Fruit fly (Drosophila melanogaster) whole organism, embryonic: ENCODE data around the gene Wdr92.

Experiments
- Atf6 ChIP-seq: fragments of 200-800 bp; sonication (Bioruptor generic); IDR thresholded peaks from 2 replicates; pipeline ENCODE4 v1.3.6; 2022; ENCODE audit warnings: missing biosample characterization, missing genetic modification characterization
- BtbVII ChIP-seq: fragments of 200-800 bp; sonication (Bioruptor generic); optimal IDR thresholded peaks from 3 replicates; lab custom pipeline; 2017; ENCODE audit warnings: missing biosample characterization, mild to moderate bottlenecking, missing genetic modification characterization
- CG1024 ChIP-seq: fragments of 200-800 bp; sonication (Bioruptor generic); IDR thresholded peaks from 2 replicates; pipeline ENCODE4 v1.3.6; 2022; ENCODE audit warnings: missing biosample characterization, missing genetic modification characterization
- CG11085 ChIP-seq: fragments of 200-800 bp; sonication (Bioruptor generic); IDR thresholded peaks from 2 replicates; pipeline ENCODE4 v1.3.6; 2022; ENCODE audit warnings: missing biosample characterization, missing genetic modification characterization
- CG12299 ChIP-seq: fragments of 200-800 bp; sonication (Bioruptor generic); optimal IDR thresholded peaks from 2 replicates; lab custom pipeline; 2018; ENCODE audit warnings: missing biosample characterization, mild to moderate bottlenecking, missing genetic modification characterization
- CG14441 ChIP-seq: fragments of 200-800 bp; sonication (Bioruptor generic); IDR thresholded peaks from 2 replicates; pipeline ENCODE4 v1.3.6; 2022; ENCODE audit warnings: missing biosample characterization, missing genetic modification characterization
- CG17328 ChIP-seq: fragments of 200-800 bp; sonication (Bioruptor generic); IDR thresholded peaks from 2 replicates; pipeline ENCODE4 v1.3.6; 2022; ENCODE audit warnings: missing biosample characterization, missing genetic modification characterization
- CG2120 ChIP-seq: fragments of 200-800 bp; sonication (Bioruptor generic); optimal IDR thresholded peaks from 3 replicates; lab custom pipeline; 2016; ENCODE audit warnings: missing biosample characterization, missing genetic modification characterization
- CG3281 ChIP-seq: fragments of 200-800 bp; sonication (Bioruptor generic); optimal IDR thresholded peaks from 3 replicates; lab custom pipeline; 2017; ENCODE audit warnings: missing biosample characterization, mild to moderate bottlenecking, missing genetic modification characterization
- CG34376 ChIP-seq: fragments of 200-800 bp; sonication (Bioruptor generic); optimal IDR thresholded peaks from 2 replicates; lab custom pipeline; 2018; ENCODE audit warnings: missing biosample characterization, mild to moderate bottlenecking, missing genetic modification characterization
- CG6175 ChIP-seq: fragments of 200-800 bp; sonication (Bioruptor generic); IDR thresholded peaks from 3 replicates; pipeline ENCODE4 v1.3.6; 2022; ENCODE audit warnings: missing biosample characterization, missing genetic modification characterization
- CG8290 ChIP-seq, 3 experiments: fragments of 200-800 bp; sonication (Bioruptor generic); optimal IDR thresholded peaks; 2 replicates each; lab custom pipeline; 2016 to 2019; ENCODE audit warnings: missing biosample characterization in 3 of 3, missing genetic modification characterization in 3 of 3, mild to moderate bottlenecking in 2 of 3, moderate library complexity in 1 of 3
- CG8944 ChIP-seq: fragments of 200-800 bp; sonication (Bioruptor generic); optimal IDR thresholded peaks from 3 replicates; lab custom pipeline; 2016; ENCODE audit warnings: missing biosample characterization, missing genetic modification characterization
- Eip74EF ChIP-seq, 2 experiments: fragments of 200-800 bp in 1 of 2; fragments of >200 bp in 1 of 2; sonication (Bioruptor generic) in 1 of 2; optimal IDR thresholded peaks; 2 replicates each; lab custom pipeline; 2017 to 2019; ENCODE audit warnings: missing biosample characterization in 2 of 2, missing genetic modification characterization in 2 of 2, mild to moderate bottlenecking in 1 of 2, moderate library complexity in 1 of 2
- Ets65A ChIP-seq: fragments of 200-800 bp; sonication (Bioruptor generic); peaks from one replicate; lab custom pipeline; 2016; ENCODE audit warnings: missing biosample characterization, missing genetic modification characterization
- Hmr ChIP-seq: fragments of 200-800 bp; sonication (Bioruptor generic); optimal IDR thresholded peaks from 3 replicates; lab custom pipeline; 2017; ENCODE audit warnings: mild to moderate bottlenecking, missing biosample characterization, missing genetic modification reagents, missing genetic modification characterization
- Lim3 ChIP-seq: fragments of 200-800 bp; sonication (Bioruptor generic); IDR thresholded peaks from 2 replicates; pipeline ENCODE4 v1.3.6; 2022; ENCODE audit warnings: missing biosample characterization, missing genetic modification characterization
- Med ChIP-seq: fragments of 200-800 bp; sonication (Bioruptor generic); peaks from one replicate; lab custom pipeline; 2016; ENCODE audit warnings: missing biosample characterization, missing genetic modification characterization, mild to moderate bottlenecking, inconsistent platforms, moderate library complexity
- Neu2 ChIP-seq: fragments of 200-800 bp; sonication (Bioruptor generic); optimal IDR thresholded peaks from 3 replicates; lab custom pipeline; 2016; ENCODE audit warnings: missing biosample characterization, missing genetic modification characterization, borderline replicate concordance
- Pdp1 ChIP-seq, 2 experiments: fragments of 200-800 bp; sonication (Bioruptor generic); optimal IDR thresholded peaks; 3 replicates each; lab custom pipeline; 2016; ENCODE audit warnings: missing biosample characterization in 2 of 2, missing genetic modification characterization in 2 of 2, mild to moderate bottlenecking in 1 of 2, moderate library complexity in 1 of 2
- Spps ChIP-seq: fragments of 200-800 bp; sonication (Bioruptor generic); optimal IDR thresholded peaks from 2 replicates; lab custom pipeline; 2018; ENCODE audit warnings: missing biosample characterization, mild to moderate bottlenecking, missing genetic modification characterization
- TFAM ChIP-seq: fragments of 200-800 bp; sonication (Bioruptor generic); optimal IDR thresholded peaks from 2 replicates; lab custom pipeline; 2017; ENCODE audit warnings: missing biosample characterization, missing genetic modification characterization, inconsistent platforms
- YL-1 ChIP-seq: fragments of 200-800 bp; sonication (Bioruptor generic); optimal IDR thresholded peaks from 3 replicates; lab custom pipeline; 2017; ENCODE audit warnings: missing biosample characterization, mild to moderate bottlenecking, missing genetic modification characterization
- ase ChIP-seq: fragments of 200-800 bp; sonication (Bioruptor generic); IDR thresholded peaks from 3 replicates; pipeline ENCODE4 v1.3.6; 2022; ENCODE audit warnings: missing biosample characterization, missing genetic modification characterization
- bab2 ChIP-seq: fragments of 200-800 bp; sonication (Bioruptor generic); optimal IDR thresholded peaks from 2 replicates; lab custom pipeline; 2016; ENCODE audit warnings: missing biosample characterization, missing genetic modification characterization
- caup ChIP-seq: fragments of 200-800 bp; sonication (Bioruptor generic); optimal IDR thresholded peaks from 3 replicates; lab custom pipeline; 2017; ENCODE audit warnings: missing biosample characterization, mild to moderate bottlenecking, missing genetic modification characterization, moderate library complexity; ENCODE audit not compliant: severe bottlenecking
- cg ChIP-seq: fragments of 200-800 bp; sonication (Bioruptor generic); optimal IDR thresholded peaks from 3 replicates; lab custom pipeline; 2019; ENCODE audit warnings: missing biosample characterization, mild to moderate bottlenecking, missing genetic modification characterization, moderate library complexity
- chinmo ChIP-seq: fragments of 200-800 bp; sonication (Bioruptor generic); IDR thresholded peaks from 4 replicates; pipeline ENCODE4 v1.3.6; 2022; ENCODE audit warnings: missing biosample characterization, missing genetic modification characterization; ENCODE audit not compliant: partially characterized antibody
- cwo ChIP-seq: fragments of 200-800 bp; sonication (Bioruptor generic); optimal IDR thresholded peaks from 3 replicates; lab custom pipeline; 2017; ENCODE audit warnings: missing biosample characterization, missing genetic modification characterization, mild to moderate bottlenecking, moderate library complexity, missing genetic modification reagents
- dmrt99B ChIP-seq: fragments of 200-800 bp; sonication (Bioruptor generic); optimal IDR thresholded peaks from 2 replicates; lab custom pipeline; 2018; ENCODE audit warnings: missing biosample characterization, mild to moderate bottlenecking, missing genetic modification characterization, moderate library complexity
- eve ChIP-seq, 2 experiments: fragments of >200 bp; optimal IDR thresholded peaks; 2 replicates each; lab custom pipeline; 2017; ENCODE audit warnings: missing biosample characterization in 2 of 2, missing genetic modification characterization in 2 of 2
- exex ChIP-seq: fragments of 200-800 bp; sonication (Bioruptor generic); optimal IDR thresholded peaks from 4 replicates; lab custom pipeline; 2018; ENCODE audit warnings: missing biosample characterization, mild to moderate bottlenecking, missing genetic modification characterization, moderate library complexity
- ftz-f1 ChIP-seq: fragments of 200-800 bp; sonication (Bioruptor generic); optimal IDR thresholded peaks from 2 replicates; lab custom pipeline; 2016; ENCODE audit warnings: missing biosample characterization, missing genetic modification characterization
- ken ChIP-seq: fragments of 200-800 bp; sonication (Bioruptor generic); IDR thresholded peaks from 3 replicates; pipeline ENCODE4 v1.3.6; 2022; ENCODE audit warnings: missing biosample characterization, missing genetic modification characterization
- kni ChIP-seq: fragments of 200-800 bp; sonication (Bioruptor generic); optimal IDR thresholded peaks from 3 replicates; lab custom pipeline; 2017; ENCODE audit warnings: mild to moderate bottlenecking, missing biosample characterization, missing genetic modification reagents, missing genetic modification characterization
- lab ChIP-seq: fragments of 200-800 bp; sonication (Bioruptor generic); optimal IDR thresholded peaks from 3 replicates; lab custom pipeline; 2017; ENCODE audit warnings: missing biosample characterization, missing genetic modification characterization, mild to moderate bottlenecking, moderate library complexity, missing genetic modification reagents
- luna ChIP-seq: fragments of 200-800 bp; sonication (Bioruptor generic); optimal IDR thresholded peaks from 2 replicates; lab custom pipeline; 2016; ENCODE audit warnings: missing biosample characterization, missing genetic modification characterization
- pho ChIP-seq: fragments of 200-800 bp; sonication (Bioruptor generic); optimal IDR thresholded peaks from 2 replicates; lab custom pipeline; 2016; ENCODE audit warnings: missing biosample characterization, missing genetic modification characterization
- psq ChIP-seq: fragments of 200-800 bp; sonication (Bioruptor generic); optimal IDR thresholded peaks from 2 replicates; lab custom pipeline; 2017; ENCODE audit warnings: missing biosample characterization, missing genetic modification characterization
- schlank ChIP-seq: fragments of 200-800 bp; sonication (Bioruptor generic); optimal IDR thresholded peaks from 2 replicates; lab custom pipeline; 2018; ENCODE audit warnings: missing biosample characterization, mild to moderate bottlenecking, missing genetic modification characterization
- sd ChIP-seq: fragments of 200-800 bp; sonication (Bioruptor generic); optimal IDR thresholded peaks from 3 replicates; lab custom pipeline; 2018; ENCODE audit warnings: missing biosample characterization, mild to moderate bottlenecking, missing genetic modification characterization, moderate library complexity
- sim ChIP-seq: fragments of 200-800 bp; sonication (Bioruptor generic); IDR thresholded peaks from 2 replicates; pipeline ENCODE4 v1.3.6; 2022; ENCODE audit warnings: missing biosample characterization, missing genetic modification characterization
- sqz ChIP-seq: fragments of 200-800 bp; sonication (Bioruptor generic); optimal IDR thresholded peaks from 3 replicates; lab custom pipeline; 2018; ENCODE audit warnings: missing biosample characterization, mild to moderate bottlenecking, missing genetic modification characterization
- sug ChIP-seq: fragments of 200-800 bp; optimal IDR thresholded peaks from 2 replicates; lab custom pipeline; 2019; ENCODE audit warnings: missing biosample characterization, mild to moderate bottlenecking, missing genetic modification characterization, moderate library complexity
- zfh1 ChIP-seq: fragments of 200-800 bp; sonication (Bioruptor generic); IDR thresholded peaks from 3 replicates; pipeline ENCODE4 v1.3.6; 2022; ENCODE audit warnings: missing biosample characterization, missing genetic modification characterization

The Wdr92 gene

DNA sequence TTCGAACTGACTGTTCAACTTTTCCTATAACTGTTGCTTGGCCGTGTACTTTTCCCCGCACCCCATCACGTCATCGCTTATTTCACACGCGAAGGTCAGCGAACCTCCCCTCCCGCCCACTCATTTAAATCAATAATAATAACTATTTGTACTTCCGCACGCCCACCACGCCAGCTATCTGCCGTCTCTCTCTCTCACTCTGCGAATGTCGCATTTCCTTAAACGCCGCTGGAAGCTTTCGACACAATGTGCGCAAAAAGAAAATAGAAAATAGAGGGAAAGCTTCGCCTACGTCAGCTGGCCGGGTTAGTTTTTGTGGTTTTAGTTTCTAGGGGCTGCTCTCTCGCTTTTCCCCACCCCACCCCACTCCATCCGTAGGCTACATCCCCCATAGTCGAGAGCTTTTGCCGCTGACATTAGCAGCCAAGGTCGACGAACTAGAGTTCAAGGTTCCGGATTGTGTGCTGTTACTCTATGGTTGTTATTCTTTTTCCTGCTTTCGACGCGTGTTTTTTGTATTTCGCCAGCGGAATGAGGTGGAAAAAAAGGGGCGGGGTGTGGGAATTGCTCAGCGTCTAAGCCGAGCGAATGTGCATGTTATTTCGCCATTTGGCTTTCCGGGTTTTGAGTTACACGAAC lies 48.5 kb downstream of the Wdr92 start (continued):
- no peak for TF ChIP-seq schlank (tag; lab: Kevin White, UChicago)
- TF ChIP-seq Hmr (GFP tag; lab: Kevin White, UChicago) = peak; percentile 17
- TF ChIP-seq cwo (GFP tag; lab: Kevin White, UChicago) = peak; percentile 27
- 0 out of 2 replicates have a peak, but pooled peaks have one; percentile 19 for TF ChIP-seq CG11085 (GFP tag; lab: Robert Waterston, UW)
- TF ChIP-seq sug (tag; lab: Kevin White, UChicago) = peak; percentile 42
- TF ChIP-seq dmrt99B (tag; lab: Kevin White, UChicago) = no peak
- TF ChIP-seq psq (GFP tag; lab: Kevin White, UChicago) = no peak
- peak; percentile 52 for TF ChIP-seq Med (GFP tag; lab: Kevin White, UChicago)
- peak; percentile 9 for TF ChIP-seq CG3281 (GFP tag; lab: Kevin White, UChicago)
- TF ChIP-seq Spps (tag; lab: Kevin White, UChicago) = no peak
- TF ChIP-seq Atf6 (GFP tag; lab: Robert Waterston, UW) = peak; percentile 19; the same call in 1 of the 2 replicates
- no peak for TF ChIP-seq eve (GFP tag; optimal IDR thresholded peaks at IDR 0.05; lab: Kevin White, UChicago)
- 0 out of 3 replicates have a peak, but pooled peaks have one; percentile 7 for TF ChIP-seq zfh1 (GFP tag; lab: Robert Waterston, UW)
- no peak for TF ChIP-seq cg (GFP tag; lab: Kevin White, UChicago)
- TF ChIP-seq Neu2 (GFP tag; lab: Kevin White, UChicago) = no peak
- TF ChIP-seq, all 482 proteins: peak for 29

DNA sequence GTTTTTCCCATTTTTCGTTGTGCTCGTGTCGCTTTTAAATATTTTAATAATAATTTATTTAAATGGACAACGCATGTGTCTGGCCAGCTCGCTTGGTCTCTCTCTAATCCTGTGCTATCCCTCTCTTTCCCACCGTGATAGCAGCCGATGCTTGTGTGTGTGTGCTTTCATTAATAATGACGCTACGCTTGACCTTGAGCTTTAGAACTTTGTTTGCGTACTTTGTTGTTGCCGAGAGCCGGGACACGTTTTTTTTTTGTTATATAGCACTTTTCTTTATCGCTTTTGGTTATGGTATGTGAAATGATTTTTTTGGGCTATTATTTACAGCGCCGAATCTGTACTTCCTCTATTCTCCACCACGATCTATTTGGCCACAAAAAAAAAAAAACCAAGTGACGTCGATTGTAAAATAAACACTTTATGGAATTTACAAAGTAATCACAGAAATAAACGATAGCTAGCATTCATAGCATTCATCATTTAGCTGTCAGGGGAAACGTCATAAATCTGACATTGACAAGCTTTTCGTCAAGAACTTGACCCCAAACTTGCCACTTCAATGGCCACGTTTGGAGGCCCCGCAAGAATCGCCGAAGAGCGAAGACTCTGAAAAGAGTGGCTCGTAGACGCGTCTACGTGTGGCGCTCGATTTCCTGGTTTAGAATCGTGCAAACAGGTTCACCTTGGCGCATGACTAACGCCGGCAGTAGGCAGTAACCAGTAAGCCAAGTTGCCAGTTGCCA lies 50.5 kb downstream of the Wdr92 start:
- peak; percentile 74 for TF ChIP-seq Med (GFP tag; lab: Kevin White, UChicago)
- no peak for TF ChIP-seq luna
- TF ChIP-seq CG1024 (GFP tag; lab: Robert Waterston, UW) = no peak
- no peak for TF ChIP-seq CG14441
- peak; percentile 26 for TF ChIP-seq cg (GFP tag; lab: Kevin White, UChicago)
- TF ChIP-seq TFAM = no peak
- peak; percentile 17 for TF ChIP-seq Ets65A (GFP tag; lab: Kevin White, UChicago)
- TF ChIP-seq Pdp1 (GFP tag; optimal IDR thresholded peaks at IDR 0.05; lab: Kevin White, UChicago) = peak in 1 of 2 experiments; percentile 77
- TF ChIP-seq lab (GFP tag; lab: Kevin White, UChicago) = no peak
- TF ChIP-seq kni (GFP tag; lab: Kevin White, UChicago) = no peak
- peak in 1 of 2 experiments; percentile 82 for TF ChIP-seq Eip74EF (GFP tag; optimal IDR thresholded peaks at IDR 0.05; lab: Kevin White, UChicago)
- no peak for TF ChIP-seq Hmr (GFP tag; lab: Kevin White, UChicago)
- TF ChIP-seq sqz (GFP tag; lab: Kevin White, UChicago) = peak; percentile 3
- no peak for TF ChIP-seq YL-1 (GFP tag; lab: Kevin White, UChicago)
- TF ChIP-seq bab2 (GFP tag; lab: Kevin White, UChicago) = no peak
- TF ChIP-seq ken (GFP tag; lab: Robert Waterston, UW) = no peak
- TF ChIP-seq CG8290 (GFP tag; optimal IDR thresholded peaks at IDR 0.05; lab: Kevin White, UChicago) = no peak
- peak in 1 of 2 experiments; percentile 12 for TF ChIP-seq CG8290 (tag; optimal IDR thresholded peaks at IDR 0.05; lab: Kevin White, UChicago)
- peak; percentile 61 for TF ChIP-seq exex (tag; lab: Kevin White, UChicago)
- TF ChIP-seq caup (GFP tag; lab: Kevin White, UChicago) = peak; percentile 7
- TF ChIP-seq sd (tag; lab: Kevin White, UChicago) = peak; percentile 92
- TF ChIP-seq CG12299 (tag; lab: Kevin White, UChicago) = no peak
- no peak for TF ChIP-seq CG2120 (GFP tag; lab: Kevin White, UChicago)
- no peak for TF ChIP-seq CG17328 (GFP tag; lab: Robert Waterston, UW)
- no peak for TF ChIP-seq sim (GFP tag; lab: Robert Waterston, UW)
- no peak for TF ChIP-seq CG11085 (GFP tag; lab: Robert Waterston, UW)
- TF ChIP-seq BtbVII (GFP tag; lab: Kevin White, UChicago) = peak; percentile 65
- TF ChIP-seq pho (GFP tag; lab: Kevin White, UChicago) = no peak
- TF ChIP-seq CG8944 = no peak
- no peak for TF ChIP-seq Lim3 (GFP tag; lab: Robert Waterston, UW)
- peak; percentile 88 for TF ChIP-seq ftz-f1 (GFP tag; lab: Kevin White, UChicago)
- peak; percentile 55 for TF ChIP-seq CG34376 (GFP tag; lab: Kevin White, UChicago)
- TF ChIP-seq chinmo (GFP tag; lab: Robert Waterston, UW) = peak; percentile 34; the same call in 1 of the 4 replicates
- 0 out of 3 replicates have a peak, but pooled peaks have one; percentile 40 for TF ChIP-seq CG6175 (GFP tag; lab: Robert Waterston, UW)
- TF ChIP-seq ase (GFP tag; lab: Robert Waterston, UW) = no peak
